Worm (Caenorhabditis elegans): ENCODE data around the gene F13E9.9.
A peak's percentile ranks its signal among the peaks of the same experiment; 100 is the strongest.

Gene F13E9.9

DNA sequence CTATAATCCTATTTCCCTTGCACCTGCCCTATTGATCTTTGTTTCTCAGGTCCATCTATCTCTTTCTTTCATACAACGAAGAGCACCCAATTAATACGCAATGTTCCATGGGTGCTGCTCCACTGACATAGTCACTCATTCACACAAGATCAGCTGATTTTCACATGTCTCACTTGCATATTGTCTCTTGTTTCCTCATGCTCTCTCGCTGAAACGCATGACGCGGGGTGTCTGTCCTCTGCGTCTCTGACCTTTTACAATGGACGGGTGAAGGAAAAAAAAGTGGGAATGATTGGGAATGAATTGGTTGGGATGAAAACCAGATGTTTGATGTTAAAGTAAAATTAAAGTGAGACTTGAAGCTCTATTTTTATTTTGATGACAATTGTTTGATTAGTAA lies 36.3 kb upstream of the F13E9.9 start (continued):
- TF ChIP-seq D2030.7 (GFP tag; IDR thresholded peaks at IDR 0.05) (no peak), ekl-4 (GFP tag; IDR thresholded peaks at IDR 0.05) (peak; percentile 85), madf-3 (GFP tag; IDR thresholded peaks at IDR 0.05) (peak; percentile 80; the same call in 1 of the 2 replicates), atf-7 (tag; optimal IDR thresholded peaks at IDR 0.05) (peak; percentile 74), snpc-4 (GFP tag; optimal IDR thresholded peaks at IDR 0.05) (no peak), snpc-4 (tag; optimal IDR thresholded peaks at IDR 0.05) (peak in 1 of 4 experiments; percentile 10), snpc-1.3 (tag; optimal IDR thresholded peaks at IDR 0.05; ENCODE audit: insufficient read depth) (no peak), fkh-3 (tag; optimal IDR thresholded peaks at IDR 0.05) (no peak), B0336.3 (GFP tag; IDR thresholded peaks at IDR 0.05) (peak; percentile 17; the same call in 1 of the 2 replicates), ztf-26 (tag; optimal IDR thresholded peaks at IDR 0.05) (peak; percentile 31), dpl-1 (GFP tag; optimal IDR thresholded peaks at IDR 0.05) (no peak), attf-5 (GFP tag; optimal IDR thresholded peaks at IDR 0.05) (peak; percentile 72), C17E4.6 (GFP tag; IDR thresholded peaks at IDR 0.05) (no peak), cebp-1 (GFP tag; IDR thresholded peaks at IDR 0.05) (peak; percentile 45), cebp-1 (tag; optimal IDR thresholded peaks at IDR 0.05) (peak; percentile 85), F57A8.1 (GFP tag; optimal IDR thresholded peaks at IDR 0.05) (no peak), F57C9.4 (tag; optimal IDR thresholded peaks at IDR 0.05) (no peak), madf-6 (GFP tag; IDR thresholded peaks at IDR 0.05) (no peak; the same call in 1 of the 2 replicates), F55B11.4 (tag; optimal IDR thresholded peaks at IDR 0.05; ENCODE audit: borderline replicate concordance, insufficient read depth) (no peak), ceh-100 (GFP tag; IDR thresholded peaks at IDR 0.05) (no peak), xnd-1 (tag; optimal IDR thresholded peaks at IDR 0.05) (no peak), bed-1 (GFP tag; IDR thresholded peaks at IDR 0.05) (no peak), mxl-1 (tag; optimal IDR thresholded peaks at IDR 0.05) (no peak), madf-8 (GFP tag; conservative IDR thresholded peaks at IDR 0.05) (no peak), ceh-27 (GFP tag; optimal IDR thresholded peaks at IDR 0.05) (peak; percentile 83), hsf-1 (GFP tag; IDR thresholded peaks at IDR 0.05) (no peak), F23B12.7 (tag; optimal IDR thresholded peaks at IDR 0.05; ENCODE audit: insufficient read depth) (no peak), lin-40 (tag; optimal IDR thresholded peaks at IDR 0.05) (peak; percentile 51), ceh-58 (GFP tag; IDR thresholded peaks at IDR 0.05) (no peak), pbrm-1 (GFP tag; IDR thresholded peaks at IDR 0.05) (peak; percentile 74), chd-7 (tag; optimal IDR thresholded peaks at IDR 0.05) (peak; percentile 85), nfya-2 (GFP tag; IDR thresholded peaks at IDR 0.05) (no peak), hlh-26 (GFP tag; conservative IDR thresholded peaks at IDR 0.05) (no peak), F49E8.2 (tag; optimal IDR thresholded peaks at IDR 0.05; ENCODE audit: insufficient read depth) (no peak), aptf-2 (GFP tag; conservative IDR thresholded peaks at IDR 0.05) (no peak), sdz-38 (tag; optimal IDR thresholded peaks at IDR 0.05) (no peak), bed-2 (GFP tag; IDR thresholded peaks at IDR 0.05) (no peak), attf-3 (GFP tag; conservative IDR thresholded peaks at IDR 0.05) (no peak), Y53G8AR.9 (GFP tag; conservative IDR thresholded peaks at IDR 0.05) (peak; percentile 47; the same call in 1 of the 2 replicates), athp-1 (tag; optimal IDR thresholded peaks at IDR 0.05) (no peak), lin-26 (GFP tag; IDR thresholded peaks at IDR 0.05) (0 out of 2 replicates have a peak, but pooled peaks have one; percentile 65), T26A5.8 (tag; optimal IDR thresholded peaks at IDR 0.05) (no peak)
